Fruit fly (Drosophila melanogaster) whole organism, embryonic: ENCODE results near the gene rin.

Experiments used
- Bdp1 ChIP-seq: fragments of 200-800 bp; sonication (Bioruptor generic); optimal IDR thresholded peaks from 3 replicates; lab custom pipeline; 2016; ENCODE audit warnings: missing biosample characterization, missing genetic modification characterization
- CG10565 ChIP-seq: fragments of 200-800 bp; sonication (Bioruptor generic); optimal IDR thresholded peaks from 3 replicates; lab custom pipeline; 2016; ENCODE audit warnings: missing biosample characterization, mild to moderate bottlenecking, missing genetic modification characterization
- CG12219 ChIP-seq: fragments of 200-800 bp; sonication (Bioruptor generic); optimal IDR thresholded peaks from 3 replicates; lab custom pipeline; 2018; ENCODE audit warnings: missing biosample characterization, mild to moderate bottlenecking, missing genetic modification characterization
- CG14014 ChIP-seq: fragments of 200-800 bp; sonication (Bioruptor generic); IDR thresholded peaks from 2 replicates; pipeline ENCODE4 v1.3.6; 2022; ENCODE audit warnings: missing biosample characterization, missing genetic modification characterization
- CG14965 ChIP-seq: fragments of 200-800 bp; sonication (Bioruptor generic); optimal IDR thresholded peaks from 2 replicates; lab custom pipeline; 2016; ENCODE audit warnings: missing biosample characterization, missing genetic modification characterization, borderline replicate concordance
- CG16813 ChIP-seq: fragments of 200-800 bp; sonication (Bioruptor generic); IDR thresholded peaks from 3 replicates; pipeline ENCODE4 v1.3.6; 2022; ENCODE audit warnings: missing biosample characterization, missing genetic modification characterization; ENCODE audit not compliant: partially characterized antibody
- CG17359 ChIP-seq: fragments of 200-800 bp; sonication (Bioruptor generic); optimal IDR thresholded peaks from 3 replicates; lab custom pipeline; 2018; ENCODE audit warnings: missing biosample characterization, mild to moderate bottlenecking, missing genetic modification characterization, moderate library complexity
- CG2199 ChIP-seq: fragments of 200-800 bp; sonication (Bioruptor generic); IDR thresholded peaks from 3 replicates; pipeline ENCODE4 v1.3.6; 2022; ENCODE audit warnings: missing biosample characterization, missing genetic modification characterization
- CG32772 ChIP-seq: fragments of 200-800 bp; sonication (Bioruptor generic); IDR thresholded peaks from 2 replicates; pipeline ENCODE4 v1.3.6; 2022; ENCODE audit warnings: missing biosample characterization, missing genetic modification characterization
- CG34422 ChIP-seq: fragments of 200-800 bp; sonication (Bioruptor generic); IDR thresholded peaks from 3 replicates; pipeline ENCODE4 v1.3.6; 2022; ENCODE audit warnings: missing biosample characterization, missing genetic modification characterization
- CG3847 ChIP-seq: fragments of 200-800 bp; sonication (Bioruptor generic); IDR thresholded peaks from 2 replicates; pipeline ENCODE4 v1.3.6; 2022; ENCODE audit warnings: missing biosample characterization, missing genetic modification characterization
- CG7987 ChIP-seq: fragments of 200-800 bp; sonication (Bioruptor generic); optimal IDR thresholded peaks from 2 replicates; lab custom pipeline; 2018; ENCODE audit warnings: missing biosample characterization, mild to moderate bottlenecking, missing genetic modification characterization, moderate library complexity
- CG8478 ChIP-seq: fragments of >200 bp; optimal IDR thresholded peaks from 2 replicates; lab custom pipeline; 2018
- CG8765 ChIP-seq: fragments of 200-800 bp; sonication (Bioruptor generic); IDR thresholded peaks from 2 replicates; pipeline ENCODE4 v1.3.6; 2022; ENCODE audit warnings: missing biosample characterization, missing genetic modification characterization
- CG8924 ChIP-seq: fragments of 200-800 bp; optimal IDR thresholded peaks from 3 replicates; lab custom pipeline; 2019; ENCODE audit warnings: missing biosample characterization, mild to moderate bottlenecking, missing genetic modification characterization, moderate library complexity
- CHES-1-like ChIP-seq: fragments of 200-800 bp; sonication (Bioruptor generic); optimal IDR thresholded peaks from 2 replicates; lab custom pipeline; 2016; ENCODE audit warnings: missing biosample characterization, missing genetic modification characterization
- CoRest ChIP-seq: fragments of 200-800 bp; sonication (Bioruptor generic); optimal IDR thresholded peaks from 3 replicates; lab custom pipeline; 2018; ENCODE audit warnings: missing biosample characterization, mild to moderate bottlenecking, missing genetic modification characterization, moderate library complexity
- Deaf1 ChIP-seq: fragments of 200-800 bp; optimal IDR thresholded peaks from 3 replicates; lab custom pipeline; 2019; ENCODE audit warnings: missing biosample characterization, mild to moderate bottlenecking, missing genetic modification characterization, moderate library complexity
- Ets97D ChIP-seq: fragments of 200-800 bp; sonication (Bioruptor generic); optimal IDR thresholded peaks from 3 replicates; lab custom pipeline; 2016; ENCODE audit warnings: missing biosample characterization, missing genetic modification characterization
- GATAe ChIP-seq: fragments of 200-800 bp; sonication (Bioruptor generic); conservative IDR thresholded peaks from 2 replicates; pipeline ENCODE4 v1.3.6; 2022; ENCODE audit warnings: missing biosample characterization, missing genetic modification characterization
- Mes4 ChIP-seq: fragments of 200-800 bp; sonication (Bioruptor generic); optimal IDR thresholded peaks from 2 replicates; lab custom pipeline; 2016; ENCODE audit warnings: missing biosample characterization, missing genetic modification characterization
- NC2β ChIP-seq: fragments of 200-800 bp; sonication (Bioruptor generic); optimal IDR thresholded peaks from 2 replicates; lab custom pipeline; 2016; ENCODE audit warnings: missing biosample characterization, missing genetic modification characterization
- PHDP ChIP-seq: fragments of 200-800 bp; sonication (Bioruptor generic); optimal IDR thresholded peaks from 3 replicates; lab custom pipeline; 2018; ENCODE audit warnings: missing biosample characterization, mild to moderate bottlenecking, missing genetic modification characterization, moderate library complexity
- Sin3A ChIP-seq: fragments of >200 bp; optimal IDR thresholded peaks from 2 replicates; lab custom pipeline; 2018
- Sry-δ ChIP-seq: fragments of 200-800 bp; sonication (Bioruptor generic); optimal IDR thresholded peaks from 2 replicates; lab custom pipeline; 2016; ENCODE audit warnings: missing biosample characterization, missing genetic modification characterization
- YL-1 ChIP-seq: fragments of 200-800 bp; sonication (Bioruptor generic); optimal IDR thresholded peaks from 3 replicates; lab custom pipeline; 2017; ENCODE audit warnings: missing biosample characterization, mild to moderate bottlenecking, missing genetic modification characterization
- amos ChIP-seq: fragments of 200-800 bp; sonication (Bioruptor generic); IDR thresholded peaks from 2 replicates; pipeline ENCODE4 v1.3.6; 2022; ENCODE audit warnings: missing biosample characterization, missing genetic modification characterization; ENCODE audit not compliant: partially characterized antibody
- ara ChIP-seq: fragments of 200-800 bp; sonication (Bioruptor generic); IDR thresholded peaks from 2 replicates; pipeline ENCODE4 v1.3.6; 2022; ENCODE audit warnings: missing biosample characterization, missing genetic modification characterization
- bsh ChIP-seq, 2 experiments: fragments of 200-800 bp; sonication (Bioruptor generic); optimal IDR thresholded peaks; 2 replicates each; lab custom pipeline; 2017 to 2018; ENCODE audit warnings: mild to moderate bottlenecking in 2 of 2, missing biosample characterization in 2 of 2, missing genetic modification characterization in 2 of 2, moderate library complexity in 1 of 2
- cad ChIP-seq: fragments of >200 bp; optimal IDR thresholded peaks from 2 replicates; lab custom pipeline; 2017; ENCODE audit warnings: missing biosample characterization, missing genetic modification characterization
- crp ChIP-seq, 2 experiments: fragments of 200-800 bp; sonication (Bioruptor generic); optimal IDR thresholded peaks; 2 replicates in 1 of 2; 3 replicates in 1 of 2; lab custom pipeline; 2017; ENCODE audit warnings: missing biosample characterization in 2 of 2, missing genetic modification characterization in 2 of 2, mild to moderate bottlenecking in 1 of 2, moderate library complexity in 1 of 2
- dm ChIP-seq: fragments of 200-800 bp; sonication (Bioruptor generic); optimal IDR thresholded peaks from 3 replicates; lab custom pipeline; 2016; ENCODE audit warnings: missing biosample characterization, missing genetic modification characterization
- fd64A ChIP-seq: fragments of 200-800 bp; sonication (Bioruptor generic); optimal IDR thresholded peaks from 3 replicates; lab custom pipeline; 2018; ENCODE audit warnings: missing biosample characterization, mild to moderate bottlenecking, missing genetic modification characterization
- gro ChIP-seq: fragments of 200-800 bp; sonication (Bioruptor generic); optimal IDR thresholded peaks from 2 replicates; lab custom pipeline; 2016; ENCODE audit warnings: missing biosample characterization, missing genetic modification characterization
- gt ChIP-seq: fragments of 200-800 bp; sonication (Bioruptor generic); IDR thresholded peaks from 2 replicates; pipeline ENCODE4 v1.3.6; 2022; ENCODE audit warnings: missing biosample characterization, missing genetic modification characterization
- her ChIP-seq: fragments of 200-800 bp; sonication (Bioruptor generic); optimal IDR thresholded peaks from 2 replicates; lab custom pipeline; 2016; ENCODE audit warnings: missing biosample characterization, missing genetic modification characterization
- hkb ChIP-seq, 2 experiments: fragments of 200-800 bp in 1 of 2; fragments of >200 bp in 1 of 2; sonication (Bioruptor generic) in 1 of 2; IDR thresholded peaks in 1 of 2; optimal IDR thresholded peaks in 1 of 2; 2 replicates each; pipeline versions ENCODE4 v1.3.6 to Lab custom; 2017 to 2022; ENCODE audit warnings: missing biosample characterization in 1 of 2, missing genetic modification characterization in 1 of 2
- klu ChIP-seq: fragments of 200-800 bp; sonication (Bioruptor generic); IDR thresholded peaks from 2 replicates; pipeline ENCODE4 v1.3.6; 2022; ENCODE audit warnings: missing biosample characterization, missing genetic modification characterization
- nau ChIP-seq: fragments of 200-800 bp; sonication (Bioruptor generic); optimal IDR thresholded peaks from 3 replicates; lab custom pipeline; 2017; ENCODE audit warnings: missing biosample characterization, mild to moderate bottlenecking, missing genetic modification characterization, missing genetic modification reagents
- nerfin-1 ChIP-seq: fragments of 200-800 bp; sonication (Bioruptor generic); optimal IDR thresholded peaks from 3 replicates; lab custom pipeline; 2019; ENCODE audit warnings: missing biosample characterization, mild to moderate bottlenecking, missing genetic modification characterization, moderate library complexity
- nmo ChIP-seq: fragments of 200-800 bp; sonication (Bioruptor generic); optimal IDR thresholded peaks from 2 replicates; lab custom pipeline; 2018; ENCODE audit warnings: missing biosample characterization, mild to moderate bottlenecking, missing genetic modification characterization, moderate library complexity
- pan ChIP-seq, 4 experiments: fragments of >200 bp in 3 of 4; fragments of 200-800 bp in 1 of 4; sonication (Bioruptor generic) in 1 of 4; optimal IDR thresholded peaks in 3 of 4; IDR thresholded peaks in 1 of 4; 2 replicates each; pipeline versions ENCODE4 v1.3.6 to Lab custom; 2017 to 2022; ENCODE audit warnings: missing biosample characterization in 2 of 4, missing genetic modification characterization in 2 of 4, mixed read lengths in 1 of 4
- phol ChIP-seq: fragments of 200-800 bp; sonication (Bioruptor generic); optimal IDR thresholded peaks from 3 replicates; lab custom pipeline; 2018; ENCODE audit warnings: missing biosample characterization, mild to moderate bottlenecking, missing genetic modification characterization, moderate library complexity
- pzg ChIP-seq: fragments of 200-800 bp; sonication (Bioruptor generic); optimal IDR thresholded peaks from 3 replicates; lab custom pipeline; 2018; ENCODE audit warnings: missing biosample characterization, mild to moderate bottlenecking, missing genetic modification characterization, moderate library complexity
- rib ChIP-seq: fragments of 200-800 bp; sonication (Bioruptor generic); IDR thresholded peaks from 2 replicates; pipeline ENCODE4 v1.3.6; 2022; ENCODE audit warnings: missing biosample characterization, missing genetic modification characterization
- sr ChIP-seq: fragments of 200-800 bp; sonication (Bioruptor generic); IDR thresholded peaks from 3 replicates; pipeline ENCODE4 v1.3.6; 2022; ENCODE audit warnings: missing biosample characterization, missing genetic modification characterization
- wdn ChIP-seq: fragments of 200-800 bp; sonication (Bioruptor generic); IDR thresholded peaks from 2 replicates; pipeline ENCODE4 v1.3.6; 2022; ENCODE audit warnings: missing biosample characterization, missing genetic modification characterization
- zfh1 ChIP-seq: fragments of 200-800 bp; sonication (Bioruptor generic); IDR thresholded peaks from 3 replicates; pipeline ENCODE4 v1.3.6; 2022; ENCODE audit warnings: missing biosample characterization, missing genetic modification characterization

Gene rin

DNA sequence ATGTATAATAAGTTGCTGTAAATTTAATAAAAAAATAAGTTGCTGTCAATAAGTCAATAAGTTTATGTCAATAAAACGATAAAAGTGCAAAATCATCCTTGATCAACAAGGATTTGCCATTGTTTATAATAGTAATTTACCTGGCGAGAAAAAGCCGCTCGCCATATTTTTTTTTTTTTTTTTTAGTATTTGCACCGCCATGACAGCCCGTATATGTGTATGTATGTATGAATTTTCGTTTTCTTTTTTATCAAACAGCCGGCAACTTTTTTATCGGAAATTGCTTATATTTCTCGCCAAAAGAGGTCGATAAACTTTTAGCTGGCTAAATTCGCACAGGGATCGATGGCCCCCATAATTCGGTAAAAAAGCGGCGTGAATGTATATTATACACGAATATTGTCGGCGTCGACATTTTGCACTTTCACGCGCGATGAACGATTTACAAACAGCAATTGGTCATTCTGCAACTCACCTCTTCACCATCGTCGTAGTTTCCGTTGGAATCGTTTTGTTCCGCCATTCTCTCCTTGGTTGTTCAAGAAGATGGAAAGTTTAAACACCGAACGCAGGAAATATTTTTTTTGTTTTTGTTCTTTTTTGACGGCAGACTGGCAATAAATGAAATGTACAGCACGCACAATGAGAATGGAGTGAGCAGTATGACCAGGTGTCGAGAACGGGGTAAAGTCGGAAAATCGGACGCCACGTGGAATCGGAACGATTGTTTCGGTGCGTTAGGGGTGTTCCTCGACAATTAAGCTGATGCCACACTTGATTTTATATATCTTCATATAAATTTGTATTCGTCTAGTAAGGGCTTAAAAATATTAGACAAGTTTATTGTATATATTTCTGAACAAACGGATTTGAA is 13.3 kb downstream of the rin start, which contains the start of gene Hrb87F (continued):
- TF ChIP-seq dm (peak; percentile 9), nmo (GFP tag; lab: Kevin White, UChicago) (no peak), gt (GFP tag; lab: Robert Waterston, UW) (no peak), CHES-1-like (GFP tag; lab: Kevin White, UChicago) (peak; percentile 21), Mes4 (GFP tag; lab: Kevin White, UChicago) (no peak), phol (tag; lab: Kevin White, UChicago) (peak; percentile 84), sr (GFP tag; lab: Robert Waterston, UW) (no peak), NC2β (GFP tag; lab: Kevin White, UChicago) (no peak), YL-1 (GFP tag; lab: Kevin White, UChicago) (peak; percentile 67), CG12219 (GFP tag; lab: Kevin White, UChicago) (no peak), Sin3A (lab: Kevin White, UChicago) (peak; percentile 47), gro (GFP tag; lab: Kevin White, UChicago) (no peak), pan (optimal IDR thresholded peaks at IDR 0.05; lab: Kevin White, UChicago) (no peak), pan (GFP tag; optimal IDR thresholded peaks at IDR 0.05 in 1 of 2, IDR thresholded peaks at IDR 0.05 in 1 of 2) (no peak), CG2199 (GFP tag; lab: Robert Waterston, UW) (no peak), CG34422 (GFP tag; lab: Robert Waterston, UW) (peak; percentile 81; the same call in 1 of the 3 replicates), CG7987 (GFP tag; lab: Kevin White, UChicago) (peak; percentile 60), CG14014 (GFP tag; lab: Robert Waterston, UW) (0 out of 2 replicates have a peak, but pooled peaks have one; percentile 5), nau (GFP tag; lab: Kevin White, UChicago) (no peak), CG16813 (GFP tag; lab: Robert Waterston, UW) (no peak), CG17359 (tag; lab: Kevin White, UChicago) (peak; percentile 55), CG8924 (tag; lab: Kevin White, UChicago) (peak; percentile 28), fd64A (GFP tag; lab: Kevin White, UChicago) (no peak), Bdp1 (GFP tag; lab: Kevin White, UChicago) (no peak), GATAe (GFP tag; lab: Robert Waterston, UW) (no peak), amos (GFP tag; lab: Robert Waterston, UW) (peak; percentile 25; the same call in 1 of the 2 replicates), CG10565 (GFP tag; lab: Kevin White, UChicago) (no peak), CG32772 (GFP tag; lab: Robert Waterston, UW) (peak; percentile 32; the same call in 1 of the 2 replicates), hkb (optimal IDR thresholded peaks at IDR 0.05; lab: Kevin White, UChicago) (no peak), hkb (GFP tag; IDR thresholded peaks at IDR 0.05; lab: Robert Waterston, UW) (0 out of 2 replicates have a peak, but pooled peaks have one; percentile 12), CG3847 (GFP tag; lab: Robert Waterston, UW) (peak; percentile 14; the same call in 1 of the 2 replicates), Ets97D (GFP tag; lab: Kevin White, UChicago) (peak; percentile 78), rib (GFP tag; lab: Robert Waterston, UW) (no peak), wdn (no peak), PHDP (tag; lab: Kevin White, UChicago) (no peak), Deaf1 (tag; lab: Kevin White, UChicago) (no peak), CG8765 (no peak), pzg (GFP tag; lab: Kevin White, UChicago) (peak; percentile 51), klu (GFP tag; lab: Robert Waterston, UW) (no peak), nerfin-1 (no peak), CG14965 (GFP tag; lab: Kevin White, UChicago) (no peak), Sry-δ (GFP tag; lab: Kevin White, UChicago) (peak; percentile 29), zfh1 (GFP tag; lab: Robert Waterston, UW) (0 out of 3 replicates have a peak, but pooled peaks have one; percentile 60), cad (peak; percentile 15), CoRest (tag; lab: Kevin White, UChicago) (no peak), her (GFP tag; lab: Kevin White, UChicago) (peak; percentile 29), crp (GFP tag; optimal IDR thresholded peaks at IDR 0.05; lab: Kevin White, UChicago) (no peak), ara (GFP tag; lab: Robert Waterston, UW) (no peak), CG8478 (lab: Kevin White, UChicago) (no peak), bsh (GFP tag; optimal IDR thresholded peaks at IDR 0.05; lab: Kevin White, UChicago) (peak in 1 of 2 experiments; percentile 9)
